Worm (Caenorhabditis elegans): ENCODE results near the gene crn-3.

crn-3 gene

DNA sequence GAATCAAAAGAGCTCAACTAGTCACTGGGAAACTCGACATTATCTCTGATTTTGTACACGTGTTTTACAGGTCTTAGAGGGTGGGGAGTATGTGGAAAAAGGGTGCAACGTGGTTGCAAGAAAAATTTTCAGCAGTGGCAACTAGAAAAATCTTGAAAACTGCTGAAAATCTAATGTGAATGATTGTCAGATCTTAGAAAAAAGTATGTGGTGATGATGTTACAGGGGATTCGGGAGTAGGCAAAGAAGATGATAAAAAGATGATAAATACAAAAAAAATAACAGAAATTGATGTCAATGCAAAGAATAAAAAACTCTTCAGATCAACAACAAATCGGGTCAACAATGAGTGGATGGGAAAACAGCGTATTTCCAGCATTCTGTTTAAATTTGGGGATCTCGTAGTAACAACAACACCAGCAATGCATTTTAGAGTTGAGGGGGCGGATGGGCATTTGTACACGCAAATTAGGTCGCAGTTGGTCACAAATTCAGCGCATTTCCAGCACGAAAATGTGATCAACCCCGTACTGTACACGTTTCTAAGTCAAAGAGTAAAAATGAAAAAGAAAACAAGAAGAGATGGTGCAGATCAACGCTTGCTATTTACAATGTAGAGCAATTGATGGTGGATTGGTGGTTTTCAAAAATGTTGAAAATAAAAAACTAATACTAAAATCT is 44.2 kb upstream of the crn-3 start (continued):
- TF ChIP-seq ztf-3 (GFP tag; optimal IDR thresholded peaks at IDR 0.05) (no peak), lir-1 (GFP tag; conservative IDR thresholded peaks at IDR 0.05) (no peak), nfya-1 (tag; optimal IDR thresholded peaks at IDR 0.05; ENCODE audit: borderline replicate concordance, insufficient read depth) (no peak), F55B11.4 (tag; optimal IDR thresholded peaks at IDR 0.05; ENCODE audit: borderline replicate concordance, insufficient read depth) (no peak), sptf-2 (GFP tag; optimal IDR thresholded peaks at IDR 0.05) (no peak), sea-2 (GFP tag; IDR thresholded peaks at IDR 0.05) (peak; percentile 54; the same call in 1 of the 2 replicates), F49E8.2 (tag; optimal IDR thresholded peaks at IDR 0.05; ENCODE audit: insufficient read depth) (no peak), F10E7.11 (tag; optimal IDR thresholded peaks at IDR 0.05) (no peak), snpc-1.1 (tag; optimal IDR thresholded peaks at IDR 0.05; ENCODE audit: insufficient read depth) (no peak), F23B12.7 (tag; optimal IDR thresholded peaks at IDR 0.05; ENCODE audit: insufficient read depth) (no peak), F33H1.4 (GFP tag; IDR thresholded peaks at IDR 0.05) (no peak), dox-1 (GFP tag; IDR thresholded peaks at IDR 0.05) (peak; percentile 38; the same call in 1 of the 2 replicates), Y53G8AR.9 (GFP tag; conservative IDR thresholded peaks at IDR 0.05) (no peak), egl-18 (GFP tag; IDR thresholded peaks at IDR 0.05) (no peak), unc-62 (GFP tag; optimal IDR thresholded peaks at IDR 0.05) (no peak), egl-44 (GFP tag; IDR thresholded peaks at IDR 0.05) (peak; percentile 40; the same call in 1 of the 2 replicates), hsf-1 (GFP tag; IDR thresholded peaks at IDR 0.05) (peak; percentile 29; the same call in 1 of the 2 replicates), madf-3 (GFP tag; IDR thresholded peaks at IDR 0.05) (peak; percentile 82; the same call in 1 of the 2 replicates), ccch-3 (GFP tag; optimal IDR thresholded peaks at IDR 0.05) (no peak), let-607 (tag; optimal IDR thresholded peaks at IDR 0.05) (no peak), T26A5.8 (tag; optimal IDR thresholded peaks at IDR 0.05) (no peak), ztf-25 (GFP tag; IDR thresholded peaks at IDR 0.05) (peak; percentile 27; the same call in 1 of the 2 replicates), F37B4.10 (GFP tag; IDR thresholded peaks at IDR 0.05) (0 out of 2 replicates have a peak, but pooled peaks have one; percentile 60), ceh-58 (GFP tag; IDR thresholded peaks at IDR 0.05) (0 out of 2 replicates have a peak, but pooled peaks have one; percentile 78), cebp-1 (GFP tag; IDR thresholded peaks at IDR 0.05) (peak; percentile 65), cebp-1 (tag; optimal IDR thresholded peaks at IDR 0.05) (peak; percentile 49), die-1 (tag; optimal IDR thresholded peaks at IDR 0.05) (no peak), egrh-3 (GFP tag; IDR thresholded peaks at IDR 0.05) (no peak), dpl-1 (GFP tag; optimal IDR thresholded peaks at IDR 0.05) (no peak), ztf-6 (GFP tag; IDR thresholded peaks at IDR 0.05) (no peak), ztf-28 (GFP tag; IDR thresholded peaks at IDR 0.05) (peak; percentile 40; the same call in 1 of the 2 replicates), F39B2.1 (GFP tag; IDR thresholded peaks at IDR 0.05) (0 out of 2 replicates have a peak, but pooled peaks have one; percentile 9), ceh-100 (GFP tag; IDR thresholded peaks at IDR 0.05) (no peak; the same call in 1 of the 2 replicates), nhr-80 (tag; optimal IDR thresholded peaks at IDR 0.05) (no peak), repo-1 (tag; optimal IDR thresholded peaks at IDR 0.05) (peak; percentile 76), nhr-179 (tag; optimal IDR thresholded peaks at IDR 0.05) (no peak), nfyb-1 (GFP tag; IDR thresholded peaks at IDR 0.05) (no peak), him-1 (tag; optimal IDR thresholded peaks at IDR 0.05) (no peak), ceh-27 (GFP tag; optimal IDR thresholded peaks at IDR 0.05) (no peak), akir-1 (GFP tag; optimal IDR thresholded peaks at IDR 0.05) (no peak), C06A6.2 (GFP tag; conservative IDR thresholded peaks at IDR 0.05) (no peak), F22D6.2 (tag; optimal IDR thresholded peaks at IDR 0.05) (no peak), athp-1 (tag; optimal IDR thresholded peaks at IDR 0.05) (no peak), ztf-18 (tag; optimal IDR thresholded peaks at IDR 0.05) (no peak), ets-4 (GFP tag; optimal IDR thresholded peaks at IDR 0.05) (peak; percentile 53), nfya-2 (GFP tag; IDR thresholded peaks at IDR 0.05) (no peak), snpc-3.4 (tag; optimal IDR thresholded peaks at IDR 0.05) (no peak)
